Worm (Caenorhabditis elegans): ENCODE data around the gene ZK1236.9.

Gene ZK1236.9

ce11 chrIII:8389539-8389938 lies 45.4 kb downstream of the ZK1236.9 start, which contains the start of gene ZK353.4:
Gene ZK353.4 (minus strand): TSS chrIII:8389639.
- TF ChIP-seq hlh-8 (tag; optimal IDR thresholded peaks at IDR 0.05) (no peak), eyg-1 (tag; optimal IDR thresholded peaks at IDR 0.05) (no peak)
